Fruit fly (Drosophila melanogaster) whole organism, embryonic: Measurements from ENCODE around the gene CG34453.

Experiments used
- Adf1 ChIP-seq: fragments of 200-800 bp; sonication (Bioruptor generic); IDR thresholded peaks from 2 replicates; pipeline ENCODE4 v1.3.6; 2022; ENCODE audit warnings: missing biosample characterization, missing genetic modification characterization
- Bgb ChIP-seq: fragments of 200-800 bp; sonication (Bioruptor generic); IDR thresholded peaks from 2 replicates; pipeline ENCODE4 v1.3.6; 2022; ENCODE audit warnings: missing biosample characterization, missing genetic modification characterization; ENCODE audit not compliant: partially characterized antibody
- CG12391 ChIP-seq: fragments of 200-800 bp; sonication (Bioruptor generic); optimal IDR thresholded peaks from 3 replicates; lab custom pipeline; 2018; ENCODE audit warnings: missing biosample characterization, mild to moderate bottlenecking, missing genetic modification characterization, moderate library complexity
- CG12942 ChIP-seq: fragments of 200-800 bp; sonication (Bioruptor generic); optimal IDR thresholded peaks from 3 replicates; lab custom pipeline; 2016; ENCODE audit warnings: missing biosample characterization, missing genetic modification characterization
- CG13123 ChIP-seq: fragments of 200-800 bp; sonication (Bioruptor generic); optimal IDR thresholded peaks from 2 replicates; lab custom pipeline; 2016; ENCODE audit warnings: missing biosample characterization, missing genetic modification characterization
- CG15011 ChIP-seq: fragments of 200-800 bp; sonication (Bioruptor generic); optimal IDR thresholded peaks from 3 replicates; lab custom pipeline; 2018; ENCODE audit warnings: missing biosample characterization, mild to moderate bottlenecking, missing genetic modification characterization
- CG16863 ChIP-seq: fragments of 200-800 bp; sonication (Bioruptor generic); optimal IDR thresholded peaks from 3 replicates; lab custom pipeline; 2016; ENCODE audit warnings: missing biosample characterization, missing genetic modification characterization
- CG17385 ChIP-seq: fragments of 200-800 bp; sonication (Bioruptor generic); optimal IDR thresholded peaks from 3 replicates; lab custom pipeline; 2018; ENCODE audit warnings: missing biosample characterization, mild to moderate bottlenecking, missing genetic modification characterization
- CG18619 ChIP-seq: fragments of 200-800 bp; sonication (Bioruptor generic); optimal IDR thresholded peaks from 3 replicates; lab custom pipeline; 2017; ENCODE audit warnings: missing biosample characterization, mild to moderate bottlenecking, missing genetic modification characterization
- CG2199 ChIP-seq: fragments of 200-800 bp; sonication (Bioruptor generic); IDR thresholded peaks from 3 replicates; pipeline ENCODE4 v1.3.6; 2022; ENCODE audit warnings: missing biosample characterization, missing genetic modification characterization
- CG2889 ChIP-seq: fragments of 200-800 bp; sonication (Bioruptor generic); IDR thresholded peaks from 3 replicates; pipeline ENCODE4 v1.3.6; 2022; ENCODE audit warnings: missing biosample characterization, missing genetic modification characterization
- CG31388 ChIP-seq: fragments of 200-800 bp; sonication (Bioruptor generic); optimal IDR thresholded peaks from 2 replicates; lab custom pipeline; 2016; ENCODE audit warnings: missing biosample characterization, missing genetic modification characterization
- CG31441 ChIP-seq: fragments of 200-800 bp; sonication (Bioruptor generic); IDR thresholded peaks from 2 replicates; pipeline ENCODE4 v1.3.6; 2022; ENCODE audit warnings: missing biosample characterization, missing genetic modification characterization
- CG34224 ChIP-seq: fragments of 200-800 bp; sonication (Bioruptor generic); IDR thresholded peaks from 3 replicates; pipeline ENCODE4 v1.3.6; 2022; ENCODE audit warnings: missing biosample characterization, missing genetic modification characterization; ENCODE audit not compliant: partially characterized antibody
- CG34422 ChIP-seq: fragments of 200-800 bp; sonication (Bioruptor generic); IDR thresholded peaks from 3 replicates; pipeline ENCODE4 v1.3.6; 2022; ENCODE audit warnings: missing biosample characterization, missing genetic modification characterization
- CG42726 ChIP-seq: fragments of 200-800 bp; sonication (Bioruptor generic); IDR thresholded peaks from 2 replicates; pipeline ENCODE4 v1.3.6; 2022; ENCODE audit warnings: missing biosample characterization, missing genetic modification characterization; ENCODE audit not compliant: partially characterized antibody
- CG5180 ChIP-seq: fragments of 200-800 bp; sonication (Bioruptor generic); optimal IDR thresholded peaks from 3 replicates; lab custom pipeline; 2017; ENCODE audit warnings: missing biosample characterization, missing genetic modification characterization, mild to moderate bottlenecking, moderate library complexity, missing genetic modification reagents
- CG6254 ChIP-seq: fragments of 200-800 bp; sonication (Bioruptor generic); optimal IDR thresholded peaks from 3 replicates; lab custom pipeline; 2017; ENCODE audit warnings: mild to moderate bottlenecking, missing biosample characterization, missing genetic modification reagents, missing genetic modification characterization
- CG9215 ChIP-seq: fragments of 200-800 bp; sonication (Bioruptor generic); IDR thresholded peaks from 2 replicates; pipeline ENCODE4 v1.3.6; 2022; ENCODE audit warnings: missing biosample characterization, missing genetic modification characterization
- CrebB ChIP-seq: fragments of 200-800 bp; sonication (Bioruptor generic); optimal IDR thresholded peaks from 3 replicates; lab custom pipeline; 2018; ENCODE audit warnings: missing biosample characterization, mild to moderate bottlenecking, missing genetic modification characterization
- Doc2 ChIP-seq: fragments of 200-800 bp; sonication (Bioruptor generic); IDR thresholded peaks from 2 replicates; pipeline ENCODE4 v1.3.6; 2022; ENCODE audit warnings: missing biosample characterization, missing genetic modification characterization
- ERR ChIP-seq: fragments of 200-800 bp; sonication (Bioruptor generic); optimal IDR thresholded peaks from 2 replicates; lab custom pipeline; 2016; ENCODE audit warnings: missing biosample characterization, missing genetic modification characterization
- Fer3 ChIP-seq: fragments of 200-800 bp; sonication (Bioruptor generic); optimal IDR thresholded peaks from 2 replicates; lab custom pipeline; 2018; ENCODE audit warnings: missing biosample characterization, mild to moderate bottlenecking, missing genetic modification characterization, moderate library complexity
- Gsc ChIP-seq: fragments of 200-800 bp; sonication (Bioruptor generic); IDR thresholded peaks from 2 replicates; pipeline ENCODE4 v1.3.6; 2022; ENCODE audit warnings: missing biosample characterization, missing genetic modification characterization
- Hmx ChIP-seq: fragments of 200-800 bp; sonication (Bioruptor generic); optimal IDR thresholded peaks from 2 replicates; lab custom pipeline; 2016; ENCODE audit warnings: missing biosample characterization, missing genetic modification characterization
- Kr ChIP-seq: fragments of 200-800 bp; sonication (Bioruptor generic); optimal IDR thresholded peaks from 2 replicates; lab custom pipeline; 2017; ENCODE audit warnings: missing biosample characterization, mild to moderate bottlenecking, missing genetic modification characterization
- Nf-YC ChIP-seq: fragments of 200-800 bp; optimal IDR thresholded peaks from 3 replicates; lab custom pipeline; 2019; ENCODE audit warnings: missing biosample characterization, mild to moderate bottlenecking, missing genetic modification characterization, moderate library complexity
- Optix ChIP-seq: fragments of 200-800 bp; sonication (Bioruptor generic); IDR thresholded peaks from 3 replicates; pipeline ENCODE4 v1.3.6; 2022; ENCODE audit warnings: missing biosample characterization, missing genetic modification characterization
- ara ChIP-seq: fragments of 200-800 bp; sonication (Bioruptor generic); IDR thresholded peaks from 2 replicates; pipeline ENCODE4 v1.3.6; 2022; ENCODE audit warnings: missing biosample characterization, missing genetic modification characterization
- ash1 ChIP-seq: fragments of 200-800 bp; sonication (Bioruptor generic); optimal IDR thresholded peaks from 2 replicates; lab custom pipeline; 2018; ENCODE audit warnings: missing biosample characterization, mild to moderate bottlenecking, missing genetic modification characterization
- bbx ChIP-seq: fragments of 200-800 bp; sonication (Bioruptor generic); IDR thresholded peaks from 2 replicates; pipeline ENCODE4 v1.3.6; 2022; ENCODE audit warnings: missing biosample characterization, missing genetic modification characterization; ENCODE audit not compliant: partially characterized antibody
- cad ChIP-seq: fragments of >200 bp; optimal IDR thresholded peaks from 2 replicates; lab custom pipeline; 2017; ENCODE audit warnings: missing biosample characterization, missing genetic modification characterization
- corto ChIP-seq: fragments of 200-800 bp; sonication (Bioruptor generic); optimal IDR thresholded peaks from 2 replicates; lab custom pipeline; 2016; ENCODE audit warnings: missing biosample characterization, mild to moderate bottlenecking, missing genetic modification characterization, moderate library complexity
- croc ChIP-seq: fragments of 200-800 bp; sonication (Bioruptor generic); conservative IDR thresholded peaks from 3 replicates; pipeline ENCODE4 v1.3.6; 2022; ENCODE audit warnings: missing biosample characterization, missing genetic modification characterization
- danr ChIP-seq: fragments of 200-800 bp; sonication (Bioruptor generic); IDR thresholded peaks from 2 replicates; pipeline ENCODE4 v1.3.6; 2022; ENCODE audit warnings: missing biosample characterization, missing genetic modification characterization
- disco-r ChIP-seq: fragments of 200-800 bp; sonication (Bioruptor generic); optimal IDR thresholded peaks from 2 replicates; lab custom pipeline; 2016; ENCODE audit warnings: missing biosample characterization, missing genetic modification characterization
- grau ChIP-seq: fragments of 200-800 bp; optimal IDR thresholded peaks from 3 replicates; lab custom pipeline; 2019; ENCODE audit warnings: missing biosample characterization, mild to moderate bottlenecking, missing genetic modification characterization, moderate library complexity
- klu ChIP-seq: fragments of 200-800 bp; sonication (Bioruptor generic); IDR thresholded peaks from 2 replicates; pipeline ENCODE4 v1.3.6; 2022; ENCODE audit warnings: missing biosample characterization, missing genetic modification characterization
- lola ChIP-seq, 3 experiments: fragments of >200 bp in 2 of 3; fragments of 200-800 bp in 1 of 3; sonication (Bioruptor generic) in 1 of 3; optimal IDR thresholded peaks; 2 replicates each; lab custom pipeline; 2017 to 2019; ENCODE audit warnings: missing biosample characterization in 3 of 3, missing genetic modification characterization in 3 of 3, mild to moderate bottlenecking in 1 of 3, moderate library complexity in 1 of 3
- oc ChIP-seq: fragments of 200-800 bp; sonication (Bioruptor generic); optimal IDR thresholded peaks from 2 replicates; lab custom pipeline; 2018; ENCODE audit warnings: missing biosample characterization, mild to moderate bottlenecking, missing genetic modification characterization, moderate library complexity
- pros ChIP-seq: fragments of 200-800 bp; sonication (Bioruptor generic); optimal IDR thresholded peaks from 3 replicates; lab custom pipeline; 2019; ENCODE audit warnings: missing biosample characterization, mild to moderate bottlenecking, missing genetic modification characterization, moderate library complexity
- rib ChIP-seq: fragments of 200-800 bp; sonication (Bioruptor generic); IDR thresholded peaks from 2 replicates; pipeline ENCODE4 v1.3.6; 2022; ENCODE audit warnings: missing biosample characterization, missing genetic modification characterization
- sens-2 ChIP-seq: fragments of 200-800 bp; sonication (Bioruptor generic); IDR thresholded peaks from 2 replicates; pipeline ENCODE4 v1.3.6; 2022; ENCODE audit warnings: missing biosample characterization, missing genetic modification characterization
- so ChIP-seq: fragments of 200-800 bp; sonication (Bioruptor generic); IDR thresholded peaks from 3 replicates; pipeline ENCODE4 v1.3.6; 2022; ENCODE audit warnings: missing biosample characterization, missing genetic modification characterization
- sqz ChIP-seq: fragments of 200-800 bp; sonication (Bioruptor generic); optimal IDR thresholded peaks from 3 replicates; lab custom pipeline; 2018; ENCODE audit warnings: missing biosample characterization, mild to moderate bottlenecking, missing genetic modification characterization
- usp ChIP-seq: fragments of >200 bp; optimal IDR thresholded peaks from 2 replicates; lab custom pipeline; 2017; ENCODE audit warnings: missing biosample characterization, missing genetic modification characterization
- vnd ChIP-seq: fragments of 200-800 bp; sonication (Bioruptor generic); IDR thresholded peaks from 3 replicates; pipeline ENCODE4 v1.3.6; 2022; ENCODE audit warnings: missing biosample characterization, missing genetic modification characterization; ENCODE audit not compliant: partially characterized antibody
- zen ChIP-seq: fragments of 200-800 bp; sonication (Bioruptor generic); optimal IDR thresholded peaks from 3 replicates; lab custom pipeline; 2018; ENCODE audit warnings: missing biosample characterization, mild to moderate bottlenecking, missing genetic modification characterization, moderate library complexity

The CG34453 gene

dm6 chr3L:199754-200596 lies 33.2 kb downstream of the CG34453 start, which contains the start of the genes rno and mri (continued):
- TF ChIP-seq CG42726 (GFP tag; lab: Robert Waterston, UW) = peak; percentile 91
- TF ChIP-seq ara (GFP tag; lab: Robert Waterston, UW) = peak; percentile 56; the same call in 1 of the 2 replicates
- no peak for TF ChIP-seq corto (GFP tag; lab: Kevin White, UChicago)
- peak; percentile 94 for TF ChIP-seq vnd (GFP tag; lab: Robert Waterston, UW)
- TF ChIP-seq grau = peak; percentile 77
- TF ChIP-seq CrebB (tag; lab: Kevin White, UChicago) = peak; percentile 13
- TF ChIP-seq croc (GFP tag; lab: Robert Waterston, UW) = peak; percentile 19; the same call in 1 of the 3 replicates
- peak; percentile 35; the same call in 1 of the 2 replicates for TF ChIP-seq sens-2 (GFP tag; lab: Robert Waterston, UW)
- peak; percentile 81 for TF ChIP-seq zen
- TF ChIP-seq CG31441 (GFP tag; lab: Robert Waterston, UW) = peak; percentile 82
- peak in 1 of 3 experiments; percentile 83 for TF ChIP-seq lola (GFP tag; optimal IDR thresholded peaks at IDR 0.05; lab: Kevin White, UChicago)
- no peak for TF ChIP-seq danr (GFP tag; lab: Robert Waterston, UW)
- TF ChIP-seq CG9215 (GFP tag; lab: Robert Waterston, UW) = peak; percentile 73
- TF ChIP-seq usp (GFP tag; lab: Kevin White, UChicago) = no peak
- TF ChIP-seq CG6254 = no peak
- peak; percentile 62; the same call in 1 of the 2 replicates for TF ChIP-seq klu (GFP tag; lab: Robert Waterston, UW)
- peak; percentile 22 for TF ChIP-seq Adf1 (GFP tag; lab: Robert Waterston, UW)
- TF ChIP-seq CG2889 (GFP tag; lab: Robert Waterston, UW) = no peak
- no peak for TF ChIP-seq CG2199
- no peak for TF ChIP-seq oc (tag; lab: Kevin White, UChicago)
- no peak for TF ChIP-seq CG16863 (GFP tag; lab: Kevin White, UChicago)
- TF ChIP-seq CG12942 (GFP tag; lab: Kevin White, UChicago) = peak; percentile 63
- peak; percentile 51 for TF ChIP-seq CG13123
- peak; percentile 52; the same call in 1 of the 3 replicates for TF ChIP-seq so (GFP tag; lab: Robert Waterston, UW)
- peak; percentile 13 for TF ChIP-seq sqz (GFP tag; lab: Kevin White, UChicago)
- peak; percentile 94 for TF ChIP-seq CG34224
- TF ChIP-seq CG15011 (GFP tag; lab: Kevin White, UChicago) = no peak
- no peak for TF ChIP-seq pros
- no peak for TF ChIP-seq rib (GFP tag; lab: Robert Waterston, UW)
- TF ChIP-seq Hmx (GFP tag; lab: Kevin White, UChicago) = no peak
- peak; percentile 46 for TF ChIP-seq CG17385 (GFP tag; lab: Kevin White, UChicago)
- TF ChIP-seq bbx (GFP tag; lab: Robert Waterston, UW) = peak; percentile 95
- TF ChIP-seq Kr = no peak
- TF ChIP-seq Nf-YC = peak; percentile 70
- TF ChIP-seq Doc2 (GFP tag; lab: Robert Waterston, UW) = no peak
- peak; percentile 30; the same call in 1 of the 3 replicates for TF ChIP-seq Optix
- TF ChIP-seq CG5180 (GFP tag; lab: Kevin White, UChicago) = peak; percentile 53
- TF ChIP-seq Bgb = peak; percentile 95
- TF ChIP-seq cad (GFP tag; lab: Kevin White, UChicago) = no peak
- TF ChIP-seq CG34422 (GFP tag; lab: Robert Waterston, UW) = peak; percentile 58; the same call in 1 of the 3 replicates
- peak; percentile 75 for TF ChIP-seq Fer3 (tag; lab: Kevin White, UChicago)
- TF ChIP-seq CG31388 (GFP tag; lab: Kevin White, UChicago) = no peak
- no peak for TF ChIP-seq ERR
- TF ChIP-seq CG18619 = peak; percentile 44
- TF ChIP-seq CG12391 (tag; lab: Kevin White, UChicago) = peak; percentile 92
- no peak for TF ChIP-seq ash1
- no peak for TF ChIP-seq disco-r
- no peak for TF ChIP-seq Gsc
